Worm (Caenorhabditis elegans) whole organism, L4 larva: ENCODE measurements around the gene F45E10.2.

Source experiments
- F26F4.8 ChIP-seq: fragments of 200-800 bp; sonication (Bioruptor generic); conservative IDR thresholded peaks from 2 replicates; pipeline ENCODE4 v1.3.6; 2022; ENCODE audit warnings: missing genetic modification characterization, missing compliant biosample characterization
- F44E2.7 ChIP-seq: fragments of 200-800 bp; sonication (Bioruptor generic); IDR thresholded peaks from 2 replicates; pipeline ENCODE4 v2.1.2; 2022; ENCODE audit warnings: missing genetic modification characterization, missing compliant biosample characterization
- F49E8.2 ChIP-seq: sonication (generic microtip); optimal IDR thresholded peaks from 2 replicates; lab custom pipeline; 2016; ENCODE audit warnings: missing compliant biosample characterization, mild to moderate bottlenecking, missing genetic modification characterization, borderline replicate concordance
- T26A8.4 ChIP-seq: fragments of 200-800 bp; sonication (Bioruptor generic); IDR thresholded peaks from 2 replicates; pipeline ENCODE4 v1.3.6; 2022; ENCODE audit warnings: missing genetic modification characterization, missing compliant biosample characterization
- Y48G9A.11 ChIP-seq: fragments of 200-800 bp; sonication (Bioruptor generic); IDR thresholded peaks from 2 replicates; pipeline ENCODE4 v1.3.6; 2022; ENCODE audit warnings: missing genetic modification reagents, missing genetic modification characterization, missing compliant biosample characterization
- aha-1 ChIP-seq: fragments of 150-350 bp; peaks from one replicate; lab custom pipeline; 2014; ENCODE audit warnings: missing biosample characterization, missing genetic modification characterization
- ama-1 ChIP-seq: fragments of 150-350 bp; optimal IDR thresholded peaks from 2 replicates; lab custom pipeline; 2014; ENCODE audit warnings: inconsistent platforms, mixed read lengths
- ces-1 ChIP-seq: fragments of 150-350 bp; sonication (generic microtip); optimal IDR thresholded peaks from 4 replicates; lab custom pipeline; 2014; ENCODE audit warnings: missing biosample characterization, missing genetic modification reagents, missing genetic modification characterization
- cey-2 ChIP-seq: sonication (generic microtip); optimal IDR thresholded peaks from 3 replicates; lab custom pipeline; 2017; ENCODE audit warnings: missing genetic modification characterization, mild to moderate bottlenecking, missing compliant biosample characterization, antibody characterized with exemption, borderline replicate concordance; ENCODE audit not compliant: insufficient read depth
- daf-8 ChIP-seq: fragments of 200-800 bp; sonication (Bioruptor generic); IDR thresholded peaks from 2 replicates; pipeline ENCODE4 v1.3.6; 2022; ENCODE audit warnings: missing genetic modification characterization, missing compliant biosample characterization
- dmd-8 ChIP-seq: fragments of 200-800 bp; sonication (Bioruptor generic); IDR thresholded peaks from 2 replicates; pipeline ENCODE4 v1.3.6; 2022; ENCODE audit warnings: missing genetic modification characterization, missing compliant biosample characterization
- dpl-1 ChIP-seq: fragments of 150-350 bp; optimal IDR thresholded peaks from 2 replicates; lab custom pipeline; 2014; ENCODE audit warnings: missing biosample characterization, missing genetic modification reagents, missing genetic modification characterization
- egl-27 ChIP-seq: sonication (generic microtip); optimal IDR thresholded peaks from 3 replicates; lab custom pipeline; 2017; ENCODE audit warnings: missing biosample characterization, missing genetic modification reagents, missing genetic modification characterization
- egl-43 ChIP-seq: fragments of 200-800 bp; sonication (Bioruptor generic); IDR thresholded peaks from 2 replicates; pipeline ENCODE4 v1.3.6; 2022; ENCODE audit warnings: missing genetic modification reagents, missing genetic modification characterization, missing compliant biosample characterization
- fos-1 ChIP-seq: fragments of 150-350 bp; optimal IDR thresholded peaks from 2 replicates; lab custom pipeline; 2014; ENCODE audit warnings: missing biosample characterization, missing genetic modification characterization
- gei-8 ChIP-seq: fragments of 200-800 bp; sonication (Bioruptor generic); optimal IDR thresholded peaks from 2 replicates; lab custom pipeline; 2018; ENCODE audit warnings: mild to moderate bottlenecking, missing genetic modification characterization, missing compliant biosample characterization
- hlh-30 ChIP-seq: sonication (generic microtip); optimal IDR thresholded peaks from 2 replicates; lab custom pipeline; 2017; ENCODE audit warnings: antibody characterized with exemption, mild to moderate bottlenecking, missing genetic modification characterization, missing compliant biosample characterization; ENCODE audit not compliant: insufficient read depth
- lim-7 ChIP-seq: fragments of 200-800 bp; sonication (Bioruptor generic); IDR thresholded peaks from 2 replicates; pipeline ENCODE4 v1.3.6; 2022; ENCODE audit warnings: missing genetic modification characterization, missing compliant biosample characterization
- mdl-1 ChIP-seq, 2 experiments: fragments of 150-350 bp in 1 of 2; sonication (generic microtip) in 1 of 2; optimal IDR thresholded peaks; 2 replicates each; lab custom pipeline; 2014 to 2017; ENCODE audit warnings: missing biosample characterization in 2 of 2, missing genetic modification characterization in 2 of 2
- mep-1 ChIP-seq: fragments of 150-350 bp; sonication (generic microtip); optimal IDR thresholded peaks from 3 replicates; lab custom pipeline; 2014; ENCODE audit warnings: missing biosample characterization, missing genetic modification characterization
- mxl-2 ChIP-seq: fragments of 200-800 bp; sonication (Bioruptor generic); conservative IDR thresholded peaks from 2 replicates; pipeline ENCODE4 v1.3.6; 2022; ENCODE audit warnings: missing genetic modification reagents, missing genetic modification characterization, missing compliant biosample characterization
- mxl-3 ChIP-seq: fragments of 200-800 bp; sonication (Bioruptor generic); optimal IDR thresholded peaks from 2 replicates; lab custom pipeline; 2018; ENCODE audit warnings: mild to moderate bottlenecking, missing genetic modification characterization, missing compliant biosample characterization
- nhr-102 ChIP-seq: sonication (generic microtip); optimal IDR thresholded peaks from 2 replicates; lab custom pipeline; 2016; ENCODE audit warnings: mild to moderate bottlenecking, missing genetic modification characterization, moderate library complexity, missing compliant biosample characterization
- nhr-237 ChIP-seq: sonication (generic microtip); optimal IDR thresholded peaks from 2 replicates; lab custom pipeline; 2017; ENCODE audit warnings: missing biosample characterization, missing genetic modification characterization
- nhr-77 ChIP-seq: fragments of 150-350 bp; optimal IDR thresholded peaks from 2 replicates; lab custom pipeline; 2014; ENCODE audit warnings: missing biosample characterization, missing genetic modification characterization
- pha-4 ChIP-seq, 2 experiments: fragments of 150-350 bp in 1 of 2; fragments of 200-800 bp in 1 of 2; sonication (Bioruptor generic) in 1 of 2; IDR thresholded peaks in 1 of 2; optimal IDR thresholded peaks in 1 of 2; 2 replicates each; pipeline versions ENCODE4 v1.3.6 to Lab custom; 2014 to 2022; ENCODE audit warnings: missing genetic modification characterization in 2 of 2, missing genetic modification reagents in 2 of 2, missing biosample characterization in 1 of 2, missing compliant biosample characterization in 1 of 2
- set-16 ChIP-seq: fragments of 200-800 bp; sonication (Bioruptor generic); IDR thresholded peaks from 2 replicates; pipeline ENCODE4 v1.3.6; 2022; ENCODE audit warnings: missing genetic modification reagents, missing genetic modification characterization, missing compliant biosample characterization
- skn-1 ChIP-seq: fragments of 150-350 bp; optimal IDR thresholded peaks from 2 replicates; lab custom pipeline; 2014; ENCODE audit warnings: missing biosample characterization, missing genetic modification characterization
- snpc-1.2 ChIP-seq: fragments of 200-800 bp; sonication (Bioruptor generic); IDR thresholded peaks from 2 replicates; pipeline ENCODE4 v1.3.6; 2022; ENCODE audit warnings: missing genetic modification reagents, missing genetic modification characterization, missing compliant biosample characterization
- tra-1 ChIP-seq: fragments of 200-800 bp; sonication (Bioruptor generic); IDR thresholded peaks from 2 replicates; pipeline ENCODE4 v1.3.6; 2022; ENCODE audit warnings: missing genetic modification reagents, missing genetic modification characterization, missing compliant biosample characterization
- unc-62 ChIP-seq, 3 experiments: fragments of 150-350 bp in 1 of 3; sonication (generic microtip); optimal IDR thresholded peaks in 2 of 3; peaks in 1 of 3; 1 replicate in 1 of 3; 2 replicates in 2 of 3; lab custom pipeline; 2014 to 2017; ENCODE audit warnings: missing biosample characterization in 3 of 3, missing genetic modification characterization in 3 of 3, missing genetic modification reagents in 3 of 3, missing genotype in 1 of 3
- vab-7 ChIP-seq: fragments of 200-800 bp; sonication (Bioruptor generic); IDR thresholded peaks from 2 replicates; pipeline ENCODE4 v1.3.6; 2022; ENCODE audit warnings: missing genetic modification reagents, missing genetic modification characterization, missing compliant biosample characterization
- zfp-2 ChIP-seq: sonication (generic microtip); optimal IDR thresholded peaks from 2 replicates; lab custom pipeline; 2016; ENCODE audit warnings: mild to moderate bottlenecking, missing genetic modification characterization, missing compliant biosample characterization
- zip-2 ChIP-seq: fragments of 150-350 bp; optimal IDR thresholded peaks from 2 replicates; lab custom pipeline; 2014; ENCODE audit warnings: missing biosample characterization, missing genetic modification characterization
- ztf-7 ChIP-seq: fragments of 150-350 bp; optimal IDR thresholded peaks from 2 replicates; lab custom pipeline; 2014; ENCODE audit warnings: missing biosample characterization, missing genetic modification characterization

F45E10.2 gene

DNA sequence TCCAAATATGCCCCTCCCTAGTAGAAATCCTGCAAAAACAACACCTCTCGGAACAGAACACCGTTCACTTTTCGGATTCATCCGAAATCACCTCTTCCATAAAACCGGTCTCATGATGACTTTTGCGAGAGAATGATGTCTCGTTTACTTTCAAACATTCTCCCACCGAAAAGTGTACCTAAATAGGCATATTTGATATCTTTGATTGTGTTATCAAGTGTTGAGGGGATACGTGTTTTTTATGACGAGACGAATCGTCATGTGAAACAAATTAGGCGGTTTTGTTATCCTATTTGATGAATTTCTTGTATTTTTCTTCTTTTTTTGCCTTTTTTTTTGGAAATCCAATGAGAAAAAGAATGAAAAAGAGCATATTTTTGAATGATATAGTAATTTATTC is 39.9 kb downstream of the F45E10.2 start (continued):
- no peak for TF ChIP-seq daf-8 (GFP tag; lab: Robert Waterston, UW)
- peak in 1 of 2 experiments; percentile 54 for TF ChIP-seq unc-62 (GFP tag; optimal IDR thresholded peaks at IDR 0.05 in 1 of 2; lab: Kevin White, UChicago)
- no peak for TF ChIP-seq unc-62 (tag; optimal IDR thresholded peaks at IDR 0.05; lab: Kevin White, UChicago)

DNA sequence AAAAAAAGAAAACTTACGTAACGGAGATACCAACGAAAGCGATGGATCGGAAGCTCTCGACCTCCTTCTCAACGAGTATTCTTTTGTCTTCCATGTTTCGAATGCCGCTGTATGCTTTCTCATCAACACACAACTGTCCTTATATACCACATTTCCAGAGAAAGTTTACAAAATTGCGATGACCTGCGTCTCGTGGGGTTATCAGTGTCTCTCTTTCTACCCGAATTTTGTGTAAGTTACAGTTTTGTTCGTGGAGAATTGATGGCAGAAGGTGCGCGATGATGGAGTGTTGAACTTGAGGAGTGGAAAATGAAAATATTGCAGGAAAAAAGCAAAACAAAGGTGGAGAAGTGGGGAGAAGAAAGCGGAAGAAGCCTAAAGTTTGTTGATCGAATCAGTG is 41.5 kb downstream of the F45E10.2 start, which contains the start of gene col-81:
TSS of gene col-81 (minus strand) at position 101 of the 400 bp plus-strand sequence.
- peak in 1 of 2 experiments; percentile 12 for TF ChIP-seq unc-62 (GFP tag; optimal IDR thresholded peaks at IDR 0.05 in 1 of 2; lab: Kevin White, UChicago)
- no peak for TF ChIP-seq unc-62 (tag; optimal IDR thresholded peaks at IDR 0.05; lab: Kevin White, UChicago)
- TF ChIP-seq gei-8, result no peak
- no peak for TF ChIP-seq pha-4 (GFP tag; IDR thresholded peaks at IDR 0.05; lab: Robert Waterston, UW)
- no peak for TF ChIP-seq pha-4 (tag; optimal IDR thresholded peaks at IDR 0.05; lab: Kevin White, UChicago)
- TF ChIP-seq set-16 (GFP tag; lab: Robert Waterston, UW), result no peak
- no peak for TF ChIP-seq egl-43 (GFP tag; lab: Robert Waterston, UW)

DNA sequence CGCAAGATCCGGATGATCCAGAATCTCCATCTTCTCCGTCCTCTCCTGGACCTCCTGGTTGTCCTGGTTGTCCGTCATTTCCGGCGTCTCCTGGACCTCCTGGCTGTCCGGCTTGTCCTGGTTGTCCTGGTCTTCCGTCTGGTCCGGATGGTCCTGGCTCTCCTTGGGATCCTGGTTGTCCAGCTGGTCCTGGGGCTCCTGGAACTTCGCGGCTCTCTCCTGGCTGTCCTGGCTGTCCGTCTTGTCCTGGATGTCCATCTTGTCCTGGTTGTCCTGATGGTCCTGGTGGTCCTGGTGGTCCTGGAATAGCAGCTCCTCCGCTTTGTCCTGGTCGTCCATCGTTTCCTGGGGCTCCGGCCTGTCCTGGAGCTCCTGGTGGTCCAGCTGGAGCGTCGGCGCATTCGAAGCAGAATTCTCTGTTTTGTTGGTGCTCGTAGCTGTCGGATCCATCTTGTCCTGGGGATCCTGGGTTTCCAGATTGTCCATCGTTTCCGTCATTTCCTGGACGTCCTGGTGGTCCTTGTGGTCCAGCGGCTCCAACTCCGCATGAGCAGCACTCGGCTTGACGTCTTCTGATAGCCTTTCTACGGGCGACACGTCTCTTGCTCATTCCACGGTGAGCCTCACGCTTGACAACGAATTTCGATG is 42.5 kb downstream of the F45E10.2 start:
- TF ChIP-seq F49E8.2 (tag; lab: Kevin White, UChicago) (no peak), Y48G9A.11 (GFP tag; lab: Robert Waterston, UW) (no peak), hlh-30 (no peak), nhr-102 (tag; lab: Kevin White, UChicago) (no peak), mep-1 (no peak), zfp-2 (tag; lab: Kevin White, UChicago) (no peak), cey-2 (no peak), dpl-1 (GFP tag; lab: Kevin White, UChicago) (no peak), zip-2 (tag; lab: Kevin White, UChicago) (no peak), aha-1 (tag; lab: Kevin White, UChicago) (no peak), egl-43 (GFP tag; lab: Robert Waterston, UW) (no peak), egl-27 (tag; lab: Kevin White, UChicago) (no peak), tra-1 (GFP tag; lab: Robert Waterston, UW) (no peak), ces-1 (GFP tag; lab: Kevin White, UChicago) (no peak), pha-4 (GFP tag; IDR thresholded peaks at IDR 0.05; lab: Robert Waterston, UW) (peak; percentile 27; the same call in 1 of the 2 replicates), pha-4 (tag; optimal IDR thresholded peaks at IDR 0.05; lab: Kevin White, UChicago) (no peak), mxl-2 (GFP tag; lab: Robert Waterston, UW) (no peak), vab-7 (GFP tag; lab: Robert Waterston, UW) (no peak), F26F4.8 (GFP tag; lab: Robert Waterston, UW) (no peak; the same call in 1 of the 2 replicates), fos-1 (no peak), ztf-7 (tag; lab: Kevin White, UChicago) (no peak), skn-1 (no peak), lim-7 (no peak), ama-1 (lab: Kevin White, UChicago) (no peak), nhr-77 (tag; lab: Kevin White, UChicago) (no peak), mxl-3 (GFP tag; lab: Kevin White, UChicago) (peak; percentile 41), F44E2.7 (no peak), mdl-1 (tag; optimal IDR thresholded peaks at IDR 0.05; lab: Kevin White, UChicago) (no peak), nhr-237 (no peak), T26A8.4 (GFP tag; lab: Robert Waterston, UW) (0 out of 2 replicates have a peak, but pooled peaks have one; percentile 10), snpc-1.2 (0 out of 2 replicates have a peak, but pooled peaks have one; percentile 43), set-16 (GFP tag; lab: Robert Waterston, UW) (peak; percentile 96), dmd-8 (GFP tag; lab: Robert Waterston, UW) (0 out of 2 replicates have a peak, but pooled peaks have one; percentile 20), unc-62 (GFP tag; optimal IDR thresholded peaks at IDR 0.05 in 1 of 2; lab: Kevin White, UChicago) (no peak), unc-62 (tag; optimal IDR thresholded peaks at IDR 0.05; lab: Kevin White, UChicago) (no peak)
